Fruit fly (Drosophila melanogaster): ENCODE results near the gene RpS14b.

Gene RpS14b

dm6 chrX:7920081-7920688 lies 14.5 kb upstream of the RpS14b start, which contains the start of the genes hdm and Ykt6 (continued):
- peak; percentile 71 for TF ChIP-seq CG8944 (GFP tag; optimal IDR thresholded peaks at IDR 0.05)
- peak; percentile 81 for TF ChIP-seq CG14014 (GFP tag; IDR thresholded peaks at IDR 0.05)
- peak; percentile 86 for TF ChIP-seq gro (GFP tag; optimal IDR thresholded peaks at IDR 0.05)
- peak; percentile 76 for TF ChIP-seq pnt (GFP tag; optimal IDR thresholded peaks at IDR 0.05)
- TF ChIP-seq CG18262 (tag; optimal IDR thresholded peaks at IDR 0.05) = peak; percentile 69
- peak; percentile 63 for TF ChIP-seq NfI (GFP tag; optimal IDR thresholded peaks at IDR 0.05)
- no peak for TF ChIP-seq Oli (tag; optimal IDR thresholded peaks at IDR 0.05)
- TF ChIP-seq Lim3 (GFP tag; IDR thresholded peaks at IDR 0.05) = no peak
- peak; percentile 74 for TF ChIP-seq Dip3 (GFP tag; optimal IDR thresholded peaks at IDR 0.05)
- TF ChIP-seq Ada2b (GFP tag; IDR thresholded peaks at IDR 0.05) = peak; percentile 69
- peak; percentile 83 for TF ChIP-seq gem (tag; optimal IDR thresholded peaks at IDR 0.05)
- peak; percentile 81 for TF ChIP-seq CG12659 (GFP tag; optimal IDR thresholded peaks at IDR 0.05)
- TF ChIP-seq CG13287 (GFP tag; IDR thresholded peaks at IDR 0.05; ENCODE audit: partially characterized antibody) = peak; percentile 98
- TF ChIP-seq CG42726 (GFP tag; IDR thresholded peaks at IDR 0.05; ENCODE audit: partially characterized antibody) = peak; percentile 86
- no peak for TF ChIP-seq dati (GFP tag; IDR thresholded peaks at IDR 0.05)
- 0 out of 3 replicates have a peak, but pooled peaks have one; percentile 63 for TF ChIP-seq CG3726 (GFP tag; IDR thresholded peaks at IDR 0.05)
- no peak for TF ChIP-seq ind (GFP tag; optimal IDR thresholded peaks at IDR 0.05)
- no peak for TF ChIP-seq HHEX (GFP tag; optimal IDR thresholded peaks at IDR 0.05)
- no peak for TF ChIP-seq CG10431 (GFP tag; optimal IDR thresholded peaks at IDR 0.05)
- no peak for TF ChIP-seq Dip2 (GFP tag; IDR thresholded peaks at IDR 0.05)
- TF ChIP-seq bigmax (GFP tag; optimal IDR thresholded peaks at IDR 0.05) = no peak
- TF ChIP-seq Doc3 (GFP tag; IDR thresholded peaks at IDR 0.05; ENCODE audit: partially characterized antibody) = peak; percentile 98
- TF ChIP-seq CG11723 (GFP tag; optimal IDR thresholded peaks at IDR 0.05) = no peak
- TF ChIP-seq Gsc (GFP tag; IDR thresholded peaks at IDR 0.05) = peak; percentile 47; the same call in 1 of the 2 replicates
- TF ChIP-seq cg (GFP tag; optimal IDR thresholded peaks at IDR 0.05) = peak; percentile 82
- no peak for TF ChIP-seq CG15269 (tag; optimal IDR thresholded peaks at IDR 0.05)
- no peak for TF ChIP-seq CG2678 (tag; optimal IDR thresholded peaks at IDR 0.05)
- TF ChIP-seq sim (GFP tag; IDR thresholded peaks at IDR 0.05) = peak; percentile 73
- TF ChIP-seq wek (GFP tag; optimal IDR thresholded peaks at IDR 0.05) = peak; percentile 51
- TF ChIP-seq CG7786 (GFP tag; optimal IDR thresholded peaks at IDR 0.05) = peak; percentile 85
- no peak for TF ChIP-seq oc (tag; optimal IDR thresholded peaks at IDR 0.05)
- peak; percentile 85 for TF ChIP-seq bab2 (GFP tag; optimal IDR thresholded peaks at IDR 0.05)
- TF ChIP-seq CG2875 (GFP tag; optimal IDR thresholded peaks at IDR 0.05) = peak; percentile 55
- TF ChIP-seq Med (GFP tag) = peak; percentile 97
- TF ChIP-seq aop (GFP tag; IDR thresholded peaks at IDR 0.05) = peak; percentile 43; the same call in 1 of the 2 replicates
- TF ChIP-seq HmgD (GFP tag; optimal IDR thresholded peaks at IDR 0.05) = peak; percentile 70
- TF ChIP-seq al (GFP tag; IDR thresholded peaks at IDR 0.05) = peak; percentile 75; the same call in 1 of the 2 replicates
- no peak for TF ChIP-seq Vsx1 (GFP tag; optimal IDR thresholded peaks at IDR 0.05)
- TF ChIP-seq CG17359 (tag; optimal IDR thresholded peaks at IDR 0.05) = peak; percentile 76
- no peak for TF ChIP-seq fd102C (GFP tag; optimal IDR thresholded peaks at IDR 0.05)
- TF ChIP-seq p53 (GFP tag; optimal IDR thresholded peaks at IDR 0.05) = peak; percentile 51
- no peak for TF ChIP-seq Hey (tag; optimal IDR thresholded peaks at IDR 0.05)
- TF ChIP-seq hkb (optimal IDR thresholded peaks at IDR 0.05) = no peak
- peak; percentile 87 for TF ChIP-seq hkb (GFP tag; IDR thresholded peaks at IDR 0.05)
- peak; percentile 84 for TF ChIP-seq CG14441 (GFP tag; IDR thresholded peaks at IDR 0.05)
- TF ChIP-seq Jarid2 (GFP tag; optimal IDR thresholded peaks at IDR 0.05) = no peak
- TF ChIP-seq Awh (GFP tag; IDR thresholded peaks at IDR 0.05) = peak; percentile 74; the same call in 1 of the 2 replicates
- peak; percentile 65; the same call in 2 of the 3 replicates for TF ChIP-seq Mrtf (GFP tag; IDR thresholded peaks at IDR 0.05)
- TF ChIP-seq tx (GFP tag; optimal IDR thresholded peaks at IDR 0.05) = peak; percentile 74
- TF ChIP-seq Opbp (GFP tag; IDR thresholded peaks at IDR 0.05; ENCODE audit: partially characterized antibody) = peak; percentile 90
